Fruit fly (Drosophila melanogaster): ENCODE results near the gene nmd.

The nmd gene

dm6 chr2L:10261774-10262173 lies 42.0 kb downstream of the nmd start:
- TF ChIP-seq CG8478 (optimal IDR thresholded peaks at IDR 0.05) (no peak), CTCF (optimal IDR thresholded peaks at IDR 0.05) (no peak)

- no peak for TF ChIP-seq CG8478 (optimal IDR thresholded peaks at IDR 0.05)
- peak in 1 of 2 experiments; percentile 3 for TF ChIP-seq CTCF (optimal IDR thresholded peaks at IDR 0.05)
Observed at dm6 chr2L:10260750-10261493, 42.8 kb downstream of the nmd start, which contains the start of gene Pten. Gene Pten, minus strand, starts transcription at chr2L:10261049.

- TF ChIP-seq CTCF (optimal IDR thresholded peaks at IDR 0.05) (no peak), CG8478 (optimal IDR thresholded peaks at IDR 0.05) (no peak)
Observed at dm6 chr2L:10259960-10260749, 43.6 kb downstream of the nmd start.

dm6 chr2L:10255725-10256158 lies 48.0 kb downstream of the nmd start, which contains the start of gene CG5676:
Gene CG5676, minus strand, starts transcription at chr2L:10255891.
- TF ChIP-seq CG8478 (optimal IDR thresholded peaks at IDR 0.05), result no peak
- TF ChIP-seq CTCF (optimal IDR thresholded peaks at IDR 0.05), result no peak

All from S2 (cell line).